Worm (Caenorhabditis elegans) whole organism, mixed stage, embryonic: Measurements from ENCODE around the gene uncp-18.

Experiments
- bed-3 ChIP-seq: fragments of 200-800 bp; sonication (Bioruptor generic); optimal IDR thresholded peaks from 3 replicates; lab custom pipeline; 2018; ENCODE audit warnings: mild to moderate bottlenecking, missing genetic modification characterization, moderate library complexity, missing compliant biosample characterization
- blmp-1 ChIP-seq: fragments of 150-350 bp; optimal IDR thresholded peaks from 2 replicates; lab custom pipeline; 2014; ENCODE audit warnings: missing biosample characterization, missing genetic modification characterization
- lin-13 ChIP-seq: fragments of 150-350 bp; optimal IDR thresholded peaks from 2 replicates; lab custom pipeline; 2014; ENCODE audit warnings: missing biosample characterization, missing genetic modification characterization
- unc-62 ChIP-seq: fragments of 150-350 bp; optimal IDR thresholded peaks from 2 replicates; lab custom pipeline; 2014; ENCODE audit warnings: missing biosample characterization, missing genetic modification reagents, missing genetic modification characterization

ce11 chrIV:379605-380004, 10.8 kb upstream of the uncp-18 start:
- no peak for TF ChIP-seq blmp-1
- TF ChIP-seq unc-62 (GFP tag; lab: Kevin White, UChicago) = no peak
- TF ChIP-seq bed-3 = no peak
- TF ChIP-seq lin-13 (tag; lab: Kevin White, UChicago) = no peak
